Fruit fly (Drosophila melanogaster): ENCODE measurements around the gene CheB38a.
A peak's percentile ranks its signal among the peaks of the same experiment; 100 is the strongest.

Gene CheB38a

dm6 chr2L:20811039-20811652 lies 7.2 kb downstream of the CheB38a start (continued):
- 0 out of 3 replicates have a peak, but pooled peaks have one; percentile 20 for TF ChIP-seq Aef1 (GFP tag; IDR thresholded peaks at IDR 0.05)
- peak; percentile 35 for TF ChIP-seq CG8388 (GFP tag; optimal IDR thresholded peaks at IDR 0.05)
- TF ChIP-seq eve (GFP tag; optimal IDR thresholded peaks at IDR 0.05), result peak in 1 of 2 experiments; percentile 68
- TF ChIP-seq wor (GFP tag; IDR thresholded peaks at IDR 0.05), result 0 out of 2 replicates have a peak, but pooled peaks have one; percentile 16
- peak; percentile 21 for TF ChIP-seq ind (GFP tag; optimal IDR thresholded peaks at IDR 0.05)
- peak in 1 of 2 experiments; percentile 18 for TF ChIP-seq dpn (GFP tag; optimal IDR thresholded peaks at IDR 0.05)
- TF ChIP-seq CG9817 (tag; optimal IDR thresholded peaks at IDR 0.05), result peak; percentile 24
- peak; percentile 64; the same call in 2 of the 3 replicates for TF ChIP-seq so (GFP tag; IDR thresholded peaks at IDR 0.05)
- TF ChIP-seq Atf6 (GFP tag; IDR thresholded peaks at IDR 0.05), result peak; percentile 39; the same call in 1 of the 2 replicates
- TF ChIP-seq E2f2 (GFP tag; IDR thresholded peaks at IDR 0.05), result peak; percentile 59
- no peak for TF ChIP-seq crc (GFP tag; optimal IDR thresholded peaks at IDR 0.05)
- TF ChIP-seq CG12071 (GFP tag; optimal IDR thresholded peaks at IDR 0.05), result peak; percentile 35
- peak; percentile 57 for TF ChIP-seq CG8924 (tag; optimal IDR thresholded peaks at IDR 0.05)
- no peak for TF ChIP-seq HLHmδ (GFP tag; optimal IDR thresholded peaks at IDR 0.05)
- peak; percentile 23 for TF ChIP-seq CG4424 (GFP tag; optimal IDR thresholded peaks at IDR 0.05)
- TF ChIP-seq CG17829 (tag; optimal IDR thresholded peaks at IDR 0.05), result peak; percentile 29
- TF ChIP-seq MBD-R2 (GFP tag; IDR thresholded peaks at IDR 0.05), result no peak
- peak; percentile 9 for TF ChIP-seq CG10274 (GFP tag; optimal IDR thresholded peaks at IDR 0.05)
- TF ChIP-seq eyg (GFP tag; optimal IDR thresholded peaks at IDR 0.05), result no peak
- peak; percentile 2 for TF ChIP-seq CG13624 (GFP tag; optimal IDR thresholded peaks at IDR 0.05)
- TF ChIP-seq CG11696 (GFP tag; IDR thresholded peaks at IDR 0.05), result peak; percentile 60; the same call in 1 of the 2 replicates
- peak; percentile 57 for TF ChIP-seq CG30403 (GFP tag; optimal IDR thresholded peaks at IDR 0.05)
- TF ChIP-seq cato (GFP tag; optimal IDR thresholded peaks at IDR 0.05; ENCODE audit: borderline replicate concordance), result peak; percentile 2
- peak; percentile 4 for TF ChIP-seq CG2120 (GFP tag; optimal IDR thresholded peaks at IDR 0.05)
- peak; percentile 17; the same call in 1 of the 3 replicates for TF ChIP-seq tgo (GFP tag; IDR thresholded peaks at IDR 0.05)
- TF ChIP-seq CG12942 (GFP tag; optimal IDR thresholded peaks at IDR 0.05), result peak; percentile 4
- TF ChIP-seq gem (tag; optimal IDR thresholded peaks at IDR 0.05), result peak; percentile 77
- TF ChIP-seq gt (GFP tag; IDR thresholded peaks at IDR 0.05), result no peak
- TF ChIP-seq CG18599 (GFP tag; optimal IDR thresholded peaks at IDR 0.05), result peak; percentile 46
- TF ChIP-seq nmo (GFP tag; optimal IDR thresholded peaks at IDR 0.05), result peak; percentile 58
- TF ChIP-seq Six4 (GFP tag; optimal IDR thresholded peaks at IDR 0.05), result no peak
- TF ChIP-seq fru (optimal IDR thresholded peaks at IDR 0.05), result no peak
- TF ChIP-seq Gug (GFP tag; IDR thresholded peaks at IDR 0.05), result 0 out of 4 replicates have a peak, but pooled peaks have one; percentile 7
- no peak for TF ChIP-seq MTF-1 (GFP tag; optimal IDR thresholded peaks at IDR 0.05; ENCODE audit: borderline replicate concordance)
- TF ChIP-seq Mes4 (GFP tag; optimal IDR thresholded peaks at IDR 0.05), result no peak
- peak; percentile 11 for TF ChIP-seq tup (GFP tag; optimal IDR thresholded peaks at IDR 0.05)
- no peak for TF ChIP-seq CG10321 (GFP tag; IDR thresholded peaks at IDR 0.05)
- peak; percentile 72 for TF ChIP-seq Ptx1 (GFP tag; IDR thresholded peaks at IDR 0.05)
- peak; percentile 18 for TF ChIP-seq CG3281 (GFP tag; optimal IDR thresholded peaks at IDR 0.05)
- TF ChIP-seq CG18476 (GFP tag; optimal IDR thresholded peaks at IDR 0.05), result peak; percentile 25
- peak; percentile 63 for TF ChIP-seq esg (GFP tag; conservative IDR thresholded peaks at IDR 0.05)
- peak; percentile 18 for TF ChIP-seq nau (GFP tag; optimal IDR thresholded peaks at IDR 0.05)
- TF ChIP-seq D19A (tag; optimal IDR thresholded peaks at IDR 0.05), result peak; percentile 68
- peak; percentile 24 for TF ChIP-seq sqz (GFP tag; optimal IDR thresholded peaks at IDR 0.05)
- peak in 1 of 2 experiments; percentile 50 for TF ChIP-seq Hr78 (GFP tag; optimal IDR thresholded peaks at IDR 0.05)
- TF ChIP-seq Deaf1 (tag; optimal IDR thresholded peaks at IDR 0.05), result peak; percentile 42
- TF ChIP-seq sc (optimal IDR thresholded peaks at IDR 0.05), result no peak
- TF ChIP-seq sc (GFP tag; optimal IDR thresholded peaks at IDR 0.05), result peak; percentile 0
- peak; percentile 13 for TF ChIP-seq Nf-YC (tag; optimal IDR thresholded peaks at IDR 0.05)
- TF ChIP-seq Sox100B (GFP tag; optimal IDR thresholded peaks at IDR 0.05), result peak; percentile 34

Measured in whole organism, embryonic.